Fruit fly (Drosophila melanogaster) whole organism, embryonic: ENCODE results near the gene CG7739.
A peak's percentile ranks its signal among the peaks of the same experiment; 100 is the strongest.

ENCODE experiments used
- CG10366 ChIP-seq: fragments of 200-800 bp; sonication (Bioruptor generic); IDR thresholded peaks from 2 replicates; pipeline ENCODE4 v1.3.6; 2022; ENCODE audit warnings: missing biosample characterization, missing genetic modification characterization
- CG11398 ChIP-seq: fragments of 200-800 bp; sonication (Bioruptor generic); optimal IDR thresholded peaks from 2 replicates; lab custom pipeline; 2016; ENCODE audit warnings: missing biosample characterization, missing genetic modification characterization
- CG13287 ChIP-seq: fragments of 200-800 bp; sonication (Bioruptor generic); IDR thresholded peaks from 2 replicates; pipeline ENCODE4 v1.3.6; 2022; ENCODE audit warnings: missing biosample characterization, missing genetic modification characterization; ENCODE audit not compliant: partially characterized antibody
- CG13894 ChIP-seq: fragments of 200-800 bp; sonication (Bioruptor generic); optimal IDR thresholded peaks from 3 replicates; lab custom pipeline; 2018; ENCODE audit warnings: missing biosample characterization, mild to moderate bottlenecking, missing genetic modification characterization, moderate library complexity
- CG14710 ChIP-seq: fragments of 200-800 bp; sonication (Bioruptor generic); optimal IDR thresholded peaks from 3 replicates; lab custom pipeline; 2019; ENCODE audit warnings: missing biosample characterization, mild to moderate bottlenecking, missing genetic modification characterization, moderate library complexity
- CG15011 ChIP-seq: fragments of 200-800 bp; sonication (Bioruptor generic); optimal IDR thresholded peaks from 3 replicates; lab custom pipeline; 2018; ENCODE audit warnings: missing biosample characterization, mild to moderate bottlenecking, missing genetic modification characterization
- CG15269 ChIP-seq: fragments of 200-800 bp; sonication (Bioruptor generic); optimal IDR thresholded peaks from 2 replicates; lab custom pipeline; 2018; ENCODE audit warnings: missing biosample characterization, mild to moderate bottlenecking, missing genetic modification characterization, moderate library complexity
- CG16813 ChIP-seq: fragments of 200-800 bp; sonication (Bioruptor generic); IDR thresholded peaks from 3 replicates; pipeline ENCODE4 v1.3.6; 2022; ENCODE audit warnings: missing biosample characterization, missing genetic modification characterization; ENCODE audit not compliant: partially characterized antibody
- CG17802 ChIP-seq: fragments of 200-800 bp; sonication (Bioruptor generic); optimal IDR thresholded peaks from 2 replicates; lab custom pipeline; 2018; ENCODE audit warnings: missing biosample characterization, mild to moderate bottlenecking, missing genetic modification characterization, moderate library complexity
- CG18262 ChIP-seq: fragments of 200-800 bp; optimal IDR thresholded peaks from 3 replicates; lab custom pipeline; 2019; ENCODE audit warnings: missing biosample characterization, mild to moderate bottlenecking, missing genetic modification characterization, moderate library complexity
- CG2678 ChIP-seq: fragments of 200-800 bp; sonication (Bioruptor generic); optimal IDR thresholded peaks from 3 replicates; lab custom pipeline; 2019; ENCODE audit warnings: missing biosample characterization, mild to moderate bottlenecking, missing genetic modification characterization, moderate library complexity
- CG30403 ChIP-seq: fragments of 200-800 bp; sonication (Bioruptor generic); optimal IDR thresholded peaks from 3 replicates; lab custom pipeline; 2016; ENCODE audit warnings: missing biosample characterization, missing genetic modification characterization
- CG3838 ChIP-seq: fragments of 200-800 bp; sonication (Bioruptor generic); optimal IDR thresholded peaks from 3 replicates; lab custom pipeline; 2016; ENCODE audit warnings: missing biosample characterization, missing genetic modification characterization
- CG6765 ChIP-seq: fragments of 200-800 bp; sonication (Bioruptor generic); optimal IDR thresholded peaks from 3 replicates; lab custom pipeline; 2017; ENCODE audit warnings: missing biosample characterization, mild to moderate bottlenecking, missing genetic modification characterization
- CG7745 ChIP-seq: fragments of 200-800 bp; sonication (Bioruptor generic); optimal IDR thresholded peaks from 2 replicates; lab custom pipeline; 2018; ENCODE audit warnings: missing biosample characterization, mild to moderate bottlenecking, missing genetic modification characterization, moderate library complexity
- CG9609 ChIP-seq: fragments of 200-800 bp; sonication (Bioruptor generic); optimal IDR thresholded peaks from 3 replicates; lab custom pipeline; 2016; ENCODE audit warnings: missing biosample characterization, missing genetic modification characterization
- CG9797 ChIP-seq: fragments of 200-800 bp; sonication (Bioruptor generic); optimal IDR thresholded peaks from 3 replicates; lab custom pipeline; 2018; ENCODE audit warnings: missing biosample characterization, mild to moderate bottlenecking, missing genetic modification characterization
- CG9932 ChIP-seq: fragments of 200-800 bp; sonication (Bioruptor generic); IDR thresholded peaks from 2 replicates; pipeline ENCODE4 v1.3.6; 2022; ENCODE audit warnings: missing biosample characterization, missing genetic modification characterization
- Dad ChIP-seq: fragments of 200-800 bp; sonication (Bioruptor generic); optimal IDR thresholded peaks from 3 replicates; lab custom pipeline; 2016; ENCODE audit warnings: missing biosample characterization, missing genetic modification characterization
- Doc2 ChIP-seq: fragments of 200-800 bp; sonication (Bioruptor generic); IDR thresholded peaks from 2 replicates; pipeline ENCODE4 v1.3.6; 2022; ENCODE audit warnings: missing biosample characterization, missing genetic modification characterization
- Elba2 ChIP-seq: fragments of 200-800 bp; sonication (Bioruptor generic); optimal IDR thresholded peaks from 3 replicates; lab custom pipeline; 2016; ENCODE audit warnings: missing biosample characterization, missing genetic modification characterization
- Ets65A ChIP-seq: fragments of 200-800 bp; sonication (Bioruptor generic); peaks from one replicate; lab custom pipeline; 2016; ENCODE audit warnings: missing biosample characterization, missing genetic modification characterization
- H2.0 ChIP-seq: fragments of 200-800 bp; sonication (Bioruptor generic); IDR thresholded peaks from 2 replicates; pipeline ENCODE4 v1.3.6; 2022; ENCODE audit warnings: missing biosample characterization, missing genetic modification characterization
- HLH54F ChIP-seq: fragments of 200-800 bp; sonication (Bioruptor generic); optimal IDR thresholded peaks from 3 replicates; lab custom pipeline; 2016; ENCODE audit warnings: missing biosample characterization, missing genetic modification characterization
- HmgZ ChIP-seq: fragments of 200-800 bp; sonication (Bioruptor generic); optimal IDR thresholded peaks from 2 replicates; lab custom pipeline; 2018; ENCODE audit warnings: missing biosample characterization, mild to moderate bottlenecking, missing genetic modification characterization
- MBD-R2 ChIP-seq: fragments of 200-800 bp; sonication (Bioruptor generic); IDR thresholded peaks from 2 replicates; pipeline ENCODE4 v1.3.6; 2022; ENCODE audit warnings: missing biosample characterization, missing genetic modification characterization
- Meics ChIP-seq: fragments of 200-800 bp; sonication (Bioruptor generic); optimal IDR thresholded peaks from 2 replicates; lab custom pipeline; 2017; ENCODE audit warnings: missing biosample characterization, mild to moderate bottlenecking, missing genetic modification characterization
- Mes4 ChIP-seq: fragments of 200-800 bp; sonication (Bioruptor generic); optimal IDR thresholded peaks from 2 replicates; lab custom pipeline; 2016; ENCODE audit warnings: missing biosample characterization, missing genetic modification characterization
- Nf-YB ChIP-seq: fragments of 200-800 bp; sonication (Bioruptor generic); optimal IDR thresholded peaks from 3 replicates; lab custom pipeline; 2019; ENCODE audit warnings: missing biosample characterization, mild to moderate bottlenecking, missing genetic modification characterization, moderate library complexity
- Optix ChIP-seq: fragments of 200-800 bp; sonication (Bioruptor generic); IDR thresholded peaks from 3 replicates; pipeline ENCODE4 v1.3.6; 2022; ENCODE audit warnings: missing biosample characterization, missing genetic modification characterization
- Scr ChIP-seq: fragments of 200-800 bp; sonication (Bioruptor generic); IDR thresholded peaks from 2 replicates; pipeline ENCODE4 v1.3.6; 2022; ENCODE audit warnings: missing biosample characterization, missing genetic modification characterization; ENCODE audit not compliant: partially characterized antibody
- Six4 ChIP-seq: fragments of 200-800 bp; sonication (Bioruptor generic); optimal IDR thresholded peaks from 2 replicates; lab custom pipeline; 2016; ENCODE audit warnings: missing biosample characterization, missing genetic modification characterization
- Sox100B ChIP-seq: fragments of 200-800 bp; sonication (Bioruptor generic); optimal IDR thresholded peaks from 3 replicates; lab custom pipeline; 2018; ENCODE audit warnings: missing biosample characterization, mild to moderate bottlenecking, missing genetic modification characterization
- Tbp ChIP-seq: fragments of >200 bp; optimal IDR thresholded peaks from 2 replicates; lab custom pipeline; 2018; ENCODE audit warnings: missing biosample characterization, missing genetic modification characterization
- br ChIP-seq: fragments of >200 bp; optimal IDR thresholded peaks from 2 replicates; lab custom pipeline; 2017
- cato ChIP-seq: fragments of 200-800 bp; sonication (Bioruptor generic); optimal IDR thresholded peaks from 2 replicates; lab custom pipeline; 2016; ENCODE audit warnings: missing biosample characterization, missing genetic modification characterization, borderline replicate concordance
- disco-r ChIP-seq: fragments of 200-800 bp; sonication (Bioruptor generic); optimal IDR thresholded peaks from 2 replicates; lab custom pipeline; 2016; ENCODE audit warnings: missing biosample characterization, missing genetic modification characterization
- dpn ChIP-seq, 2 experiments: fragments of 200-800 bp; sonication (Bioruptor generic); optimal IDR thresholded peaks; 3 replicates each; lab custom pipeline; 2016; ENCODE audit warnings: missing biosample characterization in 2 of 2, missing genetic modification characterization in 2 of 2
- gce ChIP-seq: fragments of 200-800 bp; sonication (Bioruptor generic); IDR thresholded peaks from 3 replicates; pipeline ENCODE4 v1.3.6; 2022; ENCODE audit warnings: missing biosample characterization, missing genetic modification characterization
- grn ChIP-seq: fragments of 200-800 bp; sonication (Bioruptor generic); optimal IDR thresholded peaks from 3 replicates; lab custom pipeline; 2017; ENCODE audit warnings: missing biosample characterization, missing genetic modification characterization
- hbn ChIP-seq: fragments of 200-800 bp; sonication (Bioruptor generic); IDR thresholded peaks from 2 replicates; pipeline ENCODE4 v1.3.6; 2022; ENCODE audit warnings: missing biosample characterization, missing genetic modification characterization; ENCODE audit not compliant: partially characterized antibody
- mld ChIP-seq: fragments of 200-800 bp; sonication (Bioruptor generic); IDR thresholded peaks from 3 replicates; pipeline ENCODE4 v1.3.6; 2022; ENCODE audit warnings: missing biosample characterization, missing genetic modification characterization; ENCODE audit not compliant: partially characterized antibody
- nom ChIP-seq: fragments of 200-800 bp; sonication (Bioruptor generic); optimal IDR thresholded peaks from 2 replicates; lab custom pipeline; 2017; ENCODE audit warnings: missing biosample characterization, missing genetic modification characterization, mild to moderate bottlenecking, moderate library complexity, missing genetic modification reagents
- p53 ChIP-seq: fragments of 200-800 bp; sonication (Bioruptor generic); optimal IDR thresholded peaks from 2 replicates; lab custom pipeline; 2016; ENCODE audit warnings: missing biosample characterization, missing genetic modification characterization
- pzg ChIP-seq: fragments of 200-800 bp; sonication (Bioruptor generic); optimal IDR thresholded peaks from 3 replicates; lab custom pipeline; 2018; ENCODE audit warnings: missing biosample characterization, mild to moderate bottlenecking, missing genetic modification characterization, moderate library complexity
- repo ChIP-seq: fragments of 200-800 bp; sonication (Bioruptor generic); optimal IDR thresholded peaks from 2 replicates; lab custom pipeline; 2016; ENCODE audit warnings: missing biosample characterization, missing genetic modification characterization
- sc ChIP-seq, 3 experiments: fragments of >200 bp in 2 of 3; fragments of 200-800 bp in 1 of 3; sonication (Bioruptor generic) in 1 of 3; optimal IDR thresholded peaks; 2 replicates in 2 of 3; 3 replicates in 1 of 3; lab custom pipeline; 2017; ENCODE audit warnings: mild to moderate bottlenecking in 1 of 3, missing biosample characterization in 1 of 3, missing genetic modification characterization in 1 of 3, missing genetic modification reagents in 1 of 3
- scrt ChIP-seq: fragments of 200-800 bp; sonication (Bioruptor generic); optimal IDR thresholded peaks from 2 replicates; lab custom pipeline; 2018; ENCODE audit warnings: missing biosample characterization, mild to moderate bottlenecking, missing genetic modification characterization, moderate library complexity
- sr ChIP-seq: fragments of 200-800 bp; sonication (Bioruptor generic); IDR thresholded peaks from 3 replicates; pipeline ENCODE4 v1.3.6; 2022; ENCODE audit warnings: missing biosample characterization, missing genetic modification characterization
- vvl ChIP-seq: fragments of 200-800 bp; sonication (Bioruptor generic); IDR thresholded peaks from 2 replicates; pipeline ENCODE4 v1.3.6; 2022; ENCODE audit warnings: missing biosample characterization, missing genetic modification characterization

The CG7739 gene

dm6 chr3L:15537916-15538581 lies 24.8 kb downstream of the CG7739 start (continued):
- TF ChIP-seq Optix (no peak), MBD-R2 (GFP tag; lab: Robert Waterston, UW) (no peak), CG10366 (GFP tag; lab: Robert Waterston, UW) (peak; percentile 35; the same call in 1 of the 2 replicates), cato (GFP tag; lab: Kevin White, UChicago) (peak; percentile 57), Nf-YB (GFP tag; lab: Kevin White, UChicago) (peak; percentile 53), repo (no peak), CG6765 (GFP tag; lab: Kevin White, UChicago) (no peak), sc (optimal IDR thresholded peaks at IDR 0.05; lab: Kevin White, UChicago) (no peak), sc (GFP tag; optimal IDR thresholded peaks at IDR 0.05; lab: Kevin White, UChicago) (peak; percentile 69), Dad (GFP tag; lab: Kevin White, UChicago) (no peak), H2.0 (GFP tag; lab: Robert Waterston, UW) (no peak; the same call in 1 of the 2 replicates), p53 (GFP tag; lab: Kevin White, UChicago) (no peak), dpn (GFP tag; optimal IDR thresholded peaks at IDR 0.05; lab: Kevin White, UChicago) (peak; percentile 35 to 36), CG14710 (tag; lab: Kevin White, UChicago) (peak; percentile 70), CG17802 (tag; lab: Kevin White, UChicago) (no peak), pzg (GFP tag; lab: Kevin White, UChicago) (no peak), scrt (peak; percentile 49), CG9932 (GFP tag; lab: Robert Waterston, UW) (no peak), CG11398 (GFP tag; lab: Kevin White, UChicago) (peak; percentile 1), Meics (GFP tag; lab: Kevin White, UChicago) (peak; percentile 66), CG30403 (GFP tag; lab: Kevin White, UChicago) (peak; percentile 81), Mes4 (GFP tag; lab: Kevin White, UChicago) (peak; percentile 2), CG9797 (GFP tag; lab: Kevin White, UChicago) (no peak), CG9609 (GFP tag; lab: Kevin White, UChicago) (no peak), grn (no peak), vvl (GFP tag; lab: Robert Waterston, UW) (peak; percentile 35), Ets65A (no peak), CG15269 (tag; lab: Kevin White, UChicago) (peak; percentile 78), hbn (GFP tag; lab: Robert Waterston, UW) (no peak), CG13287 (GFP tag; lab: Robert Waterston, UW) (no peak), sr (GFP tag; lab: Robert Waterston, UW) (no peak), Scr (GFP tag; lab: Robert Waterston, UW) (no peak), nom (no peak), Six4 (GFP tag; lab: Kevin White, UChicago) (peak; percentile 0), CG13894 (tag; lab: Kevin White, UChicago) (no peak), Tbp (no peak), mld (no peak), HmgZ (no peak), br (lab: Kevin White, UChicago) (no peak), CG15011 (peak; percentile 55), CG18262 (tag; lab: Kevin White, UChicago) (peak; percentile 84), gce (peak; percentile 35; the same call in 1 of the 3 replicates), Elba2 (GFP tag; lab: Kevin White, UChicago) (no peak), CG16813 (GFP tag; lab: Robert Waterston, UW) (no peak), Sox100B (GFP tag; lab: Kevin White, UChicago) (peak; percentile 75), Doc2 (no peak), HLH54F (peak; percentile 10), CG7745 (tag; lab: Kevin White, UChicago) (no peak), CG3838 (no peak), disco-r (GFP tag; lab: Kevin White, UChicago) (peak; percentile 29), CG2678 (tag; lab: Kevin White, UChicago) (peak; percentile 87)
